Fruit fly (Drosophila melanogaster) whole organism, adult: Measurements from ENCODE around the gene Snx27.

Experiments
- CG11617 ChIP-seq: fragments of 200-800 bp; sonication (Bioruptor generic); optimal IDR thresholded peaks from 2 replicates; lab custom pipeline; 2017; ENCODE audit warnings: mild to moderate bottlenecking, missing biosample characterization, missing genetic modification reagents, missing genetic modification characterization
- CG12768 ChIP-seq: fragments of 200-800 bp; sonication (Bioruptor generic); optimal IDR thresholded peaks from 2 replicates; lab custom pipeline; 2017; ENCODE audit warnings: missing biosample characterization, missing genetic modification characterization, mild to moderate bottlenecking, moderate library complexity, missing genetic modification reagents
- CG14711 ChIP-seq: fragments of 200-800 bp; sonication (Bioruptor generic); optimal IDR thresholded peaks from 2 replicates; lab custom pipeline; 2018; ENCODE audit warnings: missing biosample characterization, mild to moderate bottlenecking, missing genetic modification characterization, moderate library complexity
- CG1620 ChIP-seq: fragments of 200-800 bp; sonication (Bioruptor generic); optimal IDR thresholded peaks from 2 replicates; lab custom pipeline; 2016; ENCODE audit warnings: missing biosample characterization, missing genetic modification characterization
- CG33017 ChIP-seq: fragments of 200-800 bp; sonication (Bioruptor generic); optimal IDR thresholded peaks from 2 replicates; lab custom pipeline; 2018; ENCODE audit warnings: missing biosample characterization, mild to moderate bottlenecking, missing genetic modification characterization, moderate library complexity
- CG5204 ChIP-seq: fragments of 200-800 bp; sonication (Bioruptor generic); optimal IDR thresholded peaks from 2 replicates; lab custom pipeline; 2016; ENCODE audit warnings: missing biosample characterization, missing genetic modification characterization
- CG7045 ChIP-seq: fragments of 200-800 bp; sonication (Bioruptor generic); optimal IDR thresholded peaks from 2 replicates; lab custom pipeline; 2017; ENCODE audit warnings: missing biosample characterization, mild to moderate bottlenecking, missing genetic modification characterization
- CG7101 ChIP-seq: fragments of 200-800 bp; sonication (Bioruptor generic); optimal IDR thresholded peaks from 2 replicates; lab custom pipeline; 2018; ENCODE audit warnings: missing biosample characterization, mild to moderate bottlenecking, missing genetic modification characterization, moderate library complexity
- Clk ChIP-seq: fragments of 200-800 bp; sonication (Bioruptor generic); optimal IDR thresholded peaks from 2 replicates; lab custom pipeline; 2017; ENCODE audit warnings: missing biosample characterization, missing genetic modification characterization
- Crg-1 ChIP-seq: fragments of 200-800 bp; sonication (Bioruptor generic); optimal IDR thresholded peaks from 2 replicates; lab custom pipeline; 2016; ENCODE audit warnings: missing biosample characterization, missing genetic modification characterization
- Hr96 ChIP-seq: fragments of 200-800 bp; sonication (Bioruptor generic); optimal IDR thresholded peaks from 2 replicates; lab custom pipeline; 2016; ENCODE audit warnings: missing biosample characterization, missing genetic modification characterization
- Mnt ChIP-seq: fragments of 200-800 bp; sonication (Bioruptor generic); optimal IDR thresholded peaks from 2 replicates; lab custom pipeline; 2016; ENCODE audit warnings: missing biosample characterization, mild to moderate bottlenecking, missing genetic modification characterization
- bab1 ChIP-seq: fragments of 200-800 bp; sonication (Bioruptor generic); optimal IDR thresholded peaks from 3 replicates; lab custom pipeline; 2019; ENCODE audit warnings: missing biosample characterization, mild to moderate bottlenecking, missing genetic modification characterization, moderate library complexity
- cic ChIP-seq: fragments of 200-800 bp; sonication (Bioruptor generic); optimal IDR thresholded peaks from 2 replicates; lab custom pipeline; 2017; ENCODE audit warnings: missing biosample characterization, mild to moderate bottlenecking, missing genetic modification characterization, moderate library complexity
- cnc ChIP-seq, 2 experiments: fragments of >200 bp; optimal IDR thresholded peaks; 2 replicates each; lab custom pipeline; 2017
- kay ChIP-seq: fragments of 200-800 bp; sonication (Bioruptor generic); peaks from one replicate; lab custom pipeline; 2016; ENCODE audit warnings: missing biosample characterization, missing genetic modification characterization, borderline replicate concordance
- ovo ChIP-seq: fragments of 200-800 bp; sonication (Bioruptor generic); optimal IDR thresholded peaks from 2 replicates; lab custom pipeline; 2016; ENCODE audit warnings: missing biosample characterization, missing genetic modification characterization
- pad ChIP-seq: fragments of 200-800 bp; sonication (Bioruptor generic); optimal IDR thresholded peaks from 3 replicates; lab custom pipeline; 2017; ENCODE audit warnings: missing biosample characterization, missing genetic modification characterization, mild to moderate bottlenecking, moderate library complexity, missing genetic modification reagents
- tj ChIP-seq: fragments of 200-800 bp; sonication (Bioruptor generic); optimal IDR thresholded peaks from 3 replicates; lab custom pipeline; 2017; ENCODE audit warnings: missing biosample characterization, mild to moderate bottlenecking, missing genetic modification characterization, moderate library complexity
- toe ChIP-seq: fragments of 200-800 bp; sonication (Bioruptor generic); optimal IDR thresholded peaks from 2 replicates; lab custom pipeline; 2016; ENCODE audit warnings: missing biosample characterization, missing genetic modification characterization

Snx27 gene

DNA sequence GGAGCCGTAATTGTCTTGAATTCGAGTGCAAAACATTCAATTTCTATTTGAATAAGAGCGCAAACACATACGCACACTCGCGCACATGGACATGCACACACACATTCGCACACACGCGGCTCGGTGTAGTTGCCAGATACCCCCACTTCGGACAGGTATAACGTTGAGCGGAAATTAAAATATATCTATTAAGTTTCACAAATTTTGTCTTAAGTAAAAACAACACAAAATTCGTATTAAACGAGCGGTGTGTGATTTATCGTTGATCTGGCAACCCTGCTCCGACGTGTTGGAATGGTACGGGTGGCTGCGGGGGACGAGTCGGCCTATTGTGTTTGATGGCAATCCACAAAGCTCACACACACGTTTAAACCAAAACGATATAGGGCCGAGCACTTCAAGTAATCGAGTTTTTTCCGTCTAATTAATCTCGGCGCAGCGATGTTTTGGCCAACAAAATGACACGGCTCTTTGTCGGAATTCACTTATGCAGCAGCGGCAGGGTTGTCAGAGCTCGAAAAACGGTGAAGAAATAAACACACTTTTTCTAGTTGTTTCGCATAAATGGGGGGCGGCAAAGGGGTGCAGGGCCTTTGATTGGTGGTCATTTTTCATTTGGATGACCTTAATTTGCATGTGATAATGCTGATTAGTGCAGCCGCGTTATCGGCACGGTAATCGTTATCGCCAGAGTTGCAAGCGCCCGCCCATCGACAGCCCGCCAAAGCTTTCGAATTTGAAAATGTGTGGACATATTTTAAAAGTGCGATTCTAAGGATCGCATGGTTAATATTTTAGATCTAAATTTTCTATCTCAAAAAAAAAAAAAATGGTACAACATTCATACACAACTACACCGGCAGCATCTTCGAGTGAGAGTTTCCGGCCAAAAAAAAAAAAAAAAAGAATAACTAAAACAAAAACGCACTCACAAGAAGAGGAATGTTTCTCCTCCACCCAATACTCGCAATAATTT lies 8.3 kb upstream of the Snx27 start:
- TF ChIP-seq cnc (optimal IDR thresholded peaks at IDR 0.05; lab: Kevin White, UChicago) (no peak), CG1620 (GFP tag; lab: Kevin White, UChicago) (peak; percentile 75), bab1 (GFP tag; lab: Kevin White, UChicago) (peak; percentile 86), cic (GFP tag; lab: Kevin White, UChicago) (peak; percentile 31), toe (GFP tag; lab: Kevin White, UChicago) (peak; percentile 47), CG33017 (tag; lab: Kevin White, UChicago) (peak; percentile 73), tj (GFP tag; lab: Kevin White, UChicago) (peak; percentile 69), Hr96 (GFP tag; lab: Kevin White, UChicago) (peak; percentile 83), pad (no peak), CG7101 (tag; lab: Kevin White, UChicago) (peak; percentile 88), kay (GFP tag; lab: Kevin White, UChicago) (no peak), Clk (GFP tag; lab: Kevin White, UChicago) (peak; percentile 42), CG11617 (GFP tag; lab: Kevin White, UChicago) (peak; percentile 82), ovo (GFP tag; lab: Kevin White, UChicago) (peak; percentile 49), CG7045 (GFP tag; lab: Kevin White, UChicago) (peak; percentile 27), CG12768 (GFP tag; lab: Kevin White, UChicago) (peak; percentile 25), CG14711 (tag; lab: Kevin White, UChicago) (peak; percentile 94), Crg-1 (GFP tag; lab: Kevin White, UChicago) (peak; percentile 64), Mnt (peak; percentile 93), CG5204 (GFP tag; lab: Kevin White, UChicago) (peak; percentile 67)

DNA sequence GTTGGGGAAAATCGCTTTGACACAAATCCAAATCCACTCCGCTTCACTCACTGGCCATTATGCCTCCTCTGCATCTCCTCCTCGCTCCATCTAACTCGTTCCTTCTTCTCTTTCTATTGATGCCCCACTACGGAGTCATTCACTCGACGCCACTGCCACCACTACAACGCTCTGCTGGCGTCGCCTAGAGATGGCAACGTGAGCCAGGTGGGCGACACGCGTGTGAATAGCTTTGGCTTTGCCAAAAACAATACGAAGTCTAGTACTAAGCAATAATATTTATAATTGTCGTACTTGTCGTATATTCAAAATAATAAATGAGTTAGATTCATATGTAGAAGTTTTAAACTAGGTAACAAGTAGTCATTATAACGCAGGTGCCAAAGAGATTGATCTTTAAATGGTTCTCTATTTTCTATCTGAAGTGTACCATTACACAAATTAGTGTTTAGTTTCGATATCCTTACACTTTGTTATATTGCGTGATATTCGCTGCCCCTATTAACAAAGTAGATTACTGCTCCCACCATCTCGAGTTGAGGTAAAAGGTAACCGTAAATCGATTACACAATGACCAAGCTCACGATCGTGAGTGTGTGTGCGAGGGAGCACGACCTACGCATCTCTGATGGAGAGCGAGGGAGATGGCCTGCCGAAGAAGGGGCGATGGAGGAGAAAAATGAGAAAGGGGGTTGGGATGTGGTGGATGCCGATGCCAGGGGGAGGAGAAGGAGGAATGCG lies 7.3 kb upstream of the Snx27 start:
- TF ChIP-seq CG12768 (GFP tag; lab: Kevin White, UChicago) (peak; percentile 2), cnc (optimal IDR thresholded peaks at IDR 0.05; lab: Kevin White, UChicago) (no peak), pad (peak; percentile 99), CG5204 (GFP tag; lab: Kevin White, UChicago) (no peak), CG7101 (tag; lab: Kevin White, UChicago) (peak; percentile 31), CG1620 (GFP tag; lab: Kevin White, UChicago) (no peak), toe (GFP tag; lab: Kevin White, UChicago) (peak; percentile 39)

DNA sequence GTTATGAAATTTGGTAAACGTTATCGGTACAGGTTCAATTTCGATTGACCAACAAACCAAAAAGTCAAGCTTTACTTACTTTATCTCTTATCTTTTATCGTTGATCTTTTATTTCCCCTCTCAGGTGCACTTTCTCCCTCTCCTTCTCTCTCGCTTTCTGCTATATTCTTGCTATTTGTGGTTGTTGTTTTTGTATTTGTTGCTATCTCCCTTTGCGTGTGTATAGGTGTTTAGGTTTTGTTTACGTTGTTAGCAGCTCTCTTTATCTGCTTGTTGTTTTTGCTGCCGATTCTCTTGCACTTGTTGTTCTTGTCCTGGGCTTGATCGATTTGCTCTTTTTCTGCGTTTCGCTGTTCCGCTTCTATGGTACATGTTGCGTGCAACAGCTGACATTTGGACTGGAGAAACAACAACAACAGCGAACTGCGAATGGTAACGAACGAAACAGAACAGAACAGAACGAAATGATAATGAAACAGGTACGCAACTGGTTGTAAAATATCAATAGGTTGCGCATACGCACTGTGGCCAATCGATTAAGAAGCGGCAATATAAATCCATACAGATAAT lies 6.5 kb upstream of the Snx27 start:
- TF ChIP-seq CG14711 (tag; lab: Kevin White, UChicago), result no peak
- peak; percentile 68 for TF ChIP-seq pad

DNA sequence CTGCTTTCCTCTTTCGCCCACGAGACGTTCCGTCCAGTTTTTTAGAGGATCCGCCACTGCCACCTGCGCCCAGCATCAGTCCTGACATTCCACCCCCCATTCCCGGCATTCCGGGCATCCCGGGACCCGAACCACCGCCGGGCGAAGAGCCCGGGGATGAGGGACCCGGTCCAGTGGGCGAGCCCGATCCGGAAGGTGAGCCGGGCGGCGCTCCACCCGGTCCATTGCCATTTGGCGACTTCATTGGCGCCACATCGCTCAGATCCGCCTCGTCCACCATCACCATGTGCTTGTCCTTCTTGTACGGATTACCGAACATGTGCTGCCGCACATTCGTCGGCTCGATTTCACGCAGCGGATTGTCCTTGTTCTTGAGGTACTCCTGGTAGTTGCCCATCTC lies 3.8 kb upstream of the Snx27 start:
- no peak for TF ChIP-seq cic (GFP tag; lab: Kevin White, UChicago)
- TF ChIP-seq kay (GFP tag; lab: Kevin White, UChicago), result no peak
- TF ChIP-seq CG33017 (tag; lab: Kevin White, UChicago), result no peak
- TF ChIP-seq tj (GFP tag; lab: Kevin White, UChicago), result no peak
- no peak for TF ChIP-seq toe (GFP tag; lab: Kevin White, UChicago)
- no peak for TF ChIP-seq CG5204 (GFP tag; lab: Kevin White, UChicago)
- no peak for TF ChIP-seq CG14711 (tag; lab: Kevin White, UChicago)
- no peak for TF ChIP-seq ovo (GFP tag; lab: Kevin White, UChicago)
- TF ChIP-seq cnc (optimal IDR thresholded peaks at IDR 0.05; lab: Kevin White, UChicago), result no peak
- no peak for TF ChIP-seq CG12768 (GFP tag; lab: Kevin White, UChicago)
- no peak for TF ChIP-seq CG1620 (GFP tag; lab: Kevin White, UChicago)
- no peak for TF ChIP-seq CG7101 (tag; lab: Kevin White, UChicago)
- no peak for TF ChIP-seq pad
- no peak for TF ChIP-seq Clk (GFP tag; lab: Kevin White, UChicago)
- no peak for TF ChIP-seq Crg-1 (GFP tag; lab: Kevin White, UChicago)
- TF ChIP-seq Hr96 (GFP tag; lab: Kevin White, UChicago), result no peak
- TF ChIP-seq CG7045 (GFP tag; lab: Kevin White, UChicago), result no peak

DNA sequence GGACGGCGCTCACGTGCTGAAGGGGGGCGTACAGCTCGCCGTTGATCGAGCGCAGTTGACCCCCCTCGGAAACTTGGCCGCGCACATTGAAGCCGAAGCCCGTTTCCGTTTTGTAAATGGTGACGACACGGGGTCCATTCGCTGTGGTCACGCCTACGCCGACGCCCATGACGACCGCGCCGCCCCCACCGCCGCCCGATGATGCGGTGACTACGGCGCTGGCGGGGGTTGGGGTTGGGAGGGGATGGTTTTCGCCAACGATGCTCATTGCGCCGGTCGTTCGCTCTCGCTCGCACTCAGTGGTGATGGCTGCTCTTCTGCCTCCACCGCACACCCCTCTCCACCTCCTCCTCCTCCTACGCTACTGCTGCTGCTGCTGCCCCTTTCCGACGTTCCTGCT lies 674 bp downstream of the Snx27 start:
- no peak for TF ChIP-seq bab1 (GFP tag; lab: Kevin White, UChicago)
- no peak for TF ChIP-seq Mnt
- no peak for TF ChIP-seq ovo (GFP tag; lab: Kevin White, UChicago)
- TF ChIP-seq CG14711 (tag; lab: Kevin White, UChicago), result peak; percentile 4
- no peak for TF ChIP-seq CG33017 (tag; lab: Kevin White, UChicago)
- TF ChIP-seq Hr96 (GFP tag; lab: Kevin White, UChicago), result no peak
- TF ChIP-seq CG5204 (GFP tag; lab: Kevin White, UChicago), result no peak
- TF ChIP-seq CG7101 (tag; lab: Kevin White, UChicago), result no peak
- TF ChIP-seq tj (GFP tag; lab: Kevin White, UChicago), result peak; percentile 87
- TF ChIP-seq CG7045 (GFP tag; lab: Kevin White, UChicago), result peak; percentile 17
- TF ChIP-seq Clk (GFP tag; lab: Kevin White, UChicago), result no peak
- TF ChIP-seq CG11617 (GFP tag; lab: Kevin White, UChicago), result no peak
- TF ChIP-seq kay (GFP tag; lab: Kevin White, UChicago), result no peak
- TF ChIP-seq CG12768 (GFP tag; lab: Kevin White, UChicago), result no peak
- no peak for TF ChIP-seq toe (GFP tag; lab: Kevin White, UChicago)
- no peak for TF ChIP-seq cnc (optimal IDR thresholded peaks at IDR 0.05; lab: Kevin White, UChicago)
- TF ChIP-seq Crg-1 (GFP tag; lab: Kevin White, UChicago), result no peak
- peak; percentile 11 for TF ChIP-seq cic (GFP tag; lab: Kevin White, UChicago)
- peak; percentile 19 for TF ChIP-seq pad
- no peak for TF ChIP-seq CG1620 (GFP tag; lab: Kevin White, UChicago)
